Fruit fly (Drosophila melanogaster) whole organism, prepupa: ENCODE results near the gene Ser7.
A peak's percentile ranks its signal among the peaks of the same experiment; 100 is the strongest.

Source experiments
- Blimp-1 ChIP-seq: fragments of 200-800 bp; sonication (Bioruptor generic); optimal IDR thresholded peaks from 3 replicates; lab custom pipeline; 2017; ENCODE audit warnings: missing biosample characterization, missing genetic modification characterization, mild to moderate bottlenecking, moderate library complexity, missing genetic modification reagents
- CG10631 ChIP-seq: fragments of 200-800 bp; sonication (Bioruptor generic); optimal IDR thresholded peaks from 2 replicates; lab custom pipeline; 2016; ENCODE audit warnings: missing biosample characterization, missing genetic modification characterization
- CG11294 ChIP-seq: fragments of 200-800 bp; sonication (Bioruptor generic); IDR thresholded peaks from 2 replicates; pipeline ENCODE4 v1.3.6; 2022; ENCODE audit warnings: missing biosample characterization, missing genetic modification characterization
- CG15336 ChIP-seq: fragments of 200-800 bp; sonication (Bioruptor generic); IDR thresholded peaks from 2 replicates; pipeline ENCODE4 v1.3.6; 2022; ENCODE audit warnings: missing biosample characterization, missing genetic modification characterization
- CG1621 ChIP-seq: fragments of 200-800 bp; sonication (Bioruptor generic); optimal IDR thresholded peaks from 3 replicates; lab custom pipeline; 2018; ENCODE audit warnings: missing biosample characterization, mild to moderate bottlenecking, missing genetic modification characterization
- CG3032 ChIP-seq: fragments of 200-800 bp; optimal IDR thresholded peaks from 2 replicates; lab custom pipeline; 2019; ENCODE audit warnings: missing biosample characterization, mild to moderate bottlenecking, missing genetic modification characterization, moderate library complexity
- CG31627 ChIP-seq: fragments of 200-800 bp; sonication (Bioruptor generic); optimal IDR thresholded peaks from 3 replicates; lab custom pipeline; 2016; ENCODE audit warnings: missing biosample characterization, missing genetic modification characterization
- CG34406 ChIP-seq: fragments of 200-800 bp; sonication (Bioruptor generic); optimal IDR thresholded peaks from 3 replicates; lab custom pipeline; 2016; ENCODE audit warnings: missing biosample characterization, missing genetic modification characterization
- CG3919 ChIP-seq: fragments of 200-800 bp; sonication (Bioruptor generic); optimal IDR thresholded peaks from 3 replicates; lab custom pipeline; 2016; ENCODE audit warnings: missing biosample characterization, missing genetic modification characterization
- CG4318 ChIP-seq: fragments of 200-800 bp; sonication (Bioruptor generic); optimal IDR thresholded peaks from 3 replicates; lab custom pipeline; 2017; ENCODE audit warnings: missing biosample characterization, mild to moderate bottlenecking, missing genetic modification characterization
- CG6276 ChIP-seq: fragments of 200-800 bp; sonication (Bioruptor generic); optimal IDR thresholded peaks from 2 replicates; lab custom pipeline; 2017; ENCODE audit warnings: missing biosample characterization, mild to moderate bottlenecking, missing genetic modification characterization
- CG6808 ChIP-seq: fragments of 200-800 bp; sonication (Bioruptor generic); optimal IDR thresholded peaks from 3 replicates; lab custom pipeline; 2017; ENCODE audit warnings: missing biosample characterization, missing genetic modification characterization, mild to moderate bottlenecking, moderate library complexity, missing genetic modification reagents
- CG6854 ChIP-seq: fragments of 200-800 bp; sonication (Bioruptor generic); optimal IDR thresholded peaks from 2 replicates; lab custom pipeline; 2017; ENCODE audit warnings: missing biosample characterization, mild to moderate bottlenecking, missing genetic modification characterization
- CG7368 ChIP-seq: fragments of 200-800 bp; sonication (Bioruptor generic); optimal IDR thresholded peaks from 3 replicates; lab custom pipeline; 2016; ENCODE audit warnings: missing biosample characterization, missing genetic modification characterization
- CG8319 ChIP-seq: fragments of 200-800 bp; sonication (Bioruptor generic); optimal IDR thresholded peaks from 3 replicates; lab custom pipeline; 2016; ENCODE audit warnings: missing biosample characterization, missing genetic modification characterization
- Eip78C ChIP-seq: fragments of 200-800 bp; sonication (Bioruptor generic); peaks from one replicate; lab custom pipeline; 2016; ENCODE audit warnings: missing biosample characterization, missing genetic modification characterization
- Ets96B ChIP-seq: fragments of 200-800 bp; optimal IDR thresholded peaks from 2 replicates; lab custom pipeline; 2019; ENCODE audit warnings: missing biosample characterization, mild to moderate bottlenecking, missing genetic modification characterization, moderate library complexity
- Gug ChIP-seq: fragments of 200-800 bp; sonication (Bioruptor generic); IDR thresholded peaks from 2 replicates; pipeline ENCODE4 v1.3.6; 2022; ENCODE audit warnings: missing biosample characterization, missing genetic modification characterization
- Lpt ChIP-seq: fragments of 200-800 bp; sonication (Bioruptor generic); optimal IDR thresholded peaks from 3 replicates; lab custom pipeline; 2016; ENCODE audit warnings: missing biosample characterization, missing genetic modification characterization
- OdsH ChIP-seq: fragments of 200-800 bp; sonication (Bioruptor generic); optimal IDR thresholded peaks from 3 replicates; lab custom pipeline; 2016; ENCODE audit warnings: missing biosample characterization, missing genetic modification characterization
- Sox15 ChIP-seq: fragments of 200-800 bp; sonication (Bioruptor generic); optimal IDR thresholded peaks from 3 replicates; lab custom pipeline; 2016; ENCODE audit warnings: missing biosample characterization, missing genetic modification characterization
- achi ChIP-seq: fragments of 200-800 bp; sonication (Bioruptor generic); optimal IDR thresholded peaks from 3 replicates; lab custom pipeline; 2016; ENCODE audit warnings: missing biosample characterization, missing genetic modification characterization
- dsx ChIP-seq: fragments of 200-800 bp; optimal IDR thresholded peaks from 3 replicates; lab custom pipeline; 2019; ENCODE audit warnings: missing biosample characterization, mild to moderate bottlenecking, missing genetic modification characterization, moderate library complexity; ENCODE audit not compliant: poor library complexity, severe bottlenecking
- eg ChIP-seq: fragments of 200-800 bp; sonication (Bioruptor generic); IDR thresholded peaks from 3 replicates; pipeline ENCODE4 v1.3.6; 2022; ENCODE audit warnings: missing biosample characterization, missing genetic modification characterization
- fd59A ChIP-seq: fragments of 200-800 bp; sonication (Bioruptor generic); optimal IDR thresholded peaks from 2 replicates; lab custom pipeline; 2017; ENCODE audit warnings: missing biosample characterization, mild to moderate bottlenecking, missing genetic modification characterization, missing genetic modification reagents
- lz ChIP-seq: fragments of 200-800 bp; sonication (Bioruptor generic); optimal IDR thresholded peaks from 3 replicates; lab custom pipeline; 2016; ENCODE audit warnings: missing biosample characterization, missing genetic modification characterization
- net ChIP-seq: fragments of 200-800 bp; sonication (Bioruptor generic); optimal IDR thresholded peaks from 3 replicates; lab custom pipeline; 2016; ENCODE audit warnings: missing biosample characterization, missing genetic modification characterization
- svp ChIP-seq: fragments of 200-800 bp; sonication (Bioruptor generic); peaks from one replicate; lab custom pipeline; 2016; ENCODE audit warnings: missing biosample characterization, missing genetic modification characterization
- vri ChIP-seq: fragments of 200-800 bp; sonication (Bioruptor generic); optimal IDR thresholded peaks from 3 replicates; lab custom pipeline; 2016; ENCODE audit warnings: missing biosample characterization, mild to moderate bottlenecking, missing genetic modification characterization

Ser7 gene

DNA sequence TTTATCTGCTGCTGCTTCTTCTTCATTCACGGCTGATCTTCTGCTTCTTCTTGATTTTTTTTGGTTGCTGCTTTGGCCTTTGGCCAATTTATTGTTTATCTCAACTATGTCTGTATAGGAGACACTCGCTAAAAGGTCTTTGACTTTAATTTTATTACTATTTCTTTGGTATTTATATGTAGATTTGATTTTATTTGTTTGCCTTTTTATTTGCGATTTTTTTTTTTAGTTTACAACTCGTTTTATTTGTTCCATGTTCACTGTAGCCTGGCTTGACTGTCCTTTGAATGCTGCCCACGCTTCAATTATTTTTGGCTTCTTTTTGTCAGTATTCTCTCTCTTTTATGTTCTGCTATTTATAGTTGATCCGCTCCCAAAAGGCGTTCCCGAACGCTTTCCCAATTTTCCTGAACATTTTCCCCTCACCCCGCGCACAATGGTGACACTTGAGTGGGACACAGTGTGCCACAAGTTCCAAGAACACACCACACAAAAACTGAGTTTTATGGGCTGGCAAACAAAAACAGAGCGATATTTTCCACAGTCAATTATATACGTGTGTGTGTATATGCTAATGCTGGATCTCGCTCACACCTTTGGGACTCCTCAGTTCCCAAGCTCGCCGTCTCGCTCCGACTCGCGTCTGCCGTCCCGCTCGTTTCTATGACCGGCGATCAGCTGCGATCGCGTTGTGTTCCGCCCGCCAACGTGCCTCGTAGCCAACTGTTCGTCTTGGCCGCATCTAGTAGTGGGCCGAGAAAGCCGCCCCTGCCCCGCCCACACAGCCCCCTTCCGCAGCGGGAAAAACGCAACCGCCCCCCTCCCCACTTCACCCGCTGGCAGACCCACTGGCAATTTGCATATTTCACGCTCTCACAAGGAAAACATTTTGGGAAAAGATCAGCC, 11.2 kb downstream of the Ser7 start, which contains the start of gene CG15247 (continued):
- TF ChIP-seq CG34406 (GFP tag; lab: Kevin White, UChicago) (no peak), CG11294 (GFP tag; lab: Robert Waterston, UW) (peak; percentile 55), CG10631 (GFP tag; lab: Kevin White, UChicago) (no peak), CG15336 (GFP tag; lab: Robert Waterston, UW) (peak; percentile 73), CG6808 (GFP tag; lab: Kevin White, UChicago) (no peak), CG8319 (GFP tag; lab: Kevin White, UChicago) (no peak), achi (GFP tag; lab: Kevin White, UChicago) (no peak), OdsH (GFP tag; lab: Kevin White, UChicago) (peak; percentile 12), lz (peak; percentile 2), CG4318 (no peak), net (GFP tag; lab: Kevin White, UChicago) (no peak), vri (no peak), Ets96B (tag; lab: Kevin White, UChicago) (no peak), CG7368 (GFP tag; lab: Kevin White, UChicago) (no peak), fd59A (no peak), Gug (GFP tag; lab: Robert Waterston, UW) (peak; percentile 22; the same call in 1 of the 2 replicates), CG3032 (no peak), dsx (GFP tag; lab: Kevin White, UChicago) (no peak), Eip78C (GFP tag; lab: Kevin White, UChicago) (peak; percentile 66)

DNA sequence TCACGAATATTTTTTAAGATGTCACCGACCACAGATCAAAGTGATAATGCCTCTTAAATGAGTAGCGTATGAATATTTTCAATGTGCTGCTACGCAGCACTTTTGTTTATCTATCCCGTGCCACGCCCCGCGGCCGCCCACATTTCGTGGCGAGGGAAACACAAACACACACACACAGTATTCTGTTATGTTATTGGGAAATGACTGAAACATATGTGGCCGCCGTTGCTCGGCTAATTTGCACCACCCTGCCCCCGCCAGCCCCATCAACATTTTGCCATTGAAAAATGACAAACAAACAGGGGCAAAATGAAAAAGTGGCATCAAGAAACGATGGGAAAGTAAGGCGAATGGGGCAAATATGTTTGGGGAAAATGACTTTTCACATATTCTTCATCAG, 12.2 kb downstream of the Ser7 start:
- TF ChIP-seq Sox15 (GFP tag; lab: Kevin White, UChicago), result no peak
- TF ChIP-seq svp (GFP tag; lab: Kevin White, UChicago), result peak; percentile 40

DNA sequence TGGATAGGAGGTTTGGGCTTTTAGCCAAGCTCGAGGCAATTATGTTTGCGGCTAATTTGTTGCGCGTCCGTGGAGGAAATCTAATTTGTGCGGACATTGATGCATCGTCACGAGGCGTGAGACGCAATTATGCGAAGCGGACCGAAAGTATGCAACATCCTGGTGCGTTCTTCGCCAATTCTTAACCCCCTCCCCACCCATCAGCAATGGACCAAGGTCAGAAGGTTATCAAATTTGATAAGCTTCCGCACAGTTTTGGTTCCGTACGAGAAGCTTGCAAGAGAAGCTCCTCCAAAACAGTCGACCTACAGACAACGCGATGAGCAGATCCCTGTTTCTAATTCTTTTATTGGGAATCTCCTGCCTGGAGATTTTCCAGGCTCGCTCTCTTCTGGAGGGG, 13.1 kb downstream of the Ser7 start, which contains the start of gene CG1468:
Gene CG1468, plus strand, starts transcription at position 298 of the 400 bp plus-strand sequence.
- TF ChIP-seq svp (GFP tag; lab: Kevin White, UChicago) (peak; percentile 100), Eip78C (GFP tag; lab: Kevin White, UChicago) (peak; percentile 57), CG3032 (no peak)

dm6 chrX:9879570-9879969, 14.5 kb downstream of the Ser7 start, which contains the start of gene CG9686:
Gene CG9686, plus strand, starts transcription at chrX:9879870.
- peak; percentile 89 for TF ChIP-seq svp (GFP tag; lab: Kevin White, UChicago)
- peak; percentile 5 for TF ChIP-seq Eip78C (GFP tag; lab: Kevin White, UChicago)
- TF ChIP-seq CG1621 (tag; lab: Kevin White, UChicago), result no peak
- TF ChIP-seq, all 60 proteins: peak for 2

dm6 chrX:9881746-9882145, 16.7 kb downstream of the Ser7 start, which contains the start of gene CG9689:
Gene CG9689, plus strand, starts transcription at chrX:9881953.
- TF ChIP-seq Gug (GFP tag; lab: Robert Waterston, UW) (no peak), CG6854 (GFP tag; lab: Kevin White, UChicago) (peak; percentile 1), CG15336 (GFP tag; lab: Robert Waterston, UW) (peak; percentile 15; the same call in 1 of the 2 replicates), Lpt (peak; percentile 36), CG1621 (tag; lab: Kevin White, UChicago) (peak; percentile 24), Eip78C (GFP tag; lab: Kevin White, UChicago) (peak; percentile 73), eg (GFP tag; lab: Robert Waterston, UW) (0 out of 3 replicates have a peak, but pooled peaks have one; percentile 20), CG3919 (GFP tag; lab: Kevin White, UChicago) (peak; percentile 9), net (GFP tag; lab: Kevin White, UChicago) (no peak), CG31627 (GFP tag; lab: Kevin White, UChicago) (no peak)

DNA sequence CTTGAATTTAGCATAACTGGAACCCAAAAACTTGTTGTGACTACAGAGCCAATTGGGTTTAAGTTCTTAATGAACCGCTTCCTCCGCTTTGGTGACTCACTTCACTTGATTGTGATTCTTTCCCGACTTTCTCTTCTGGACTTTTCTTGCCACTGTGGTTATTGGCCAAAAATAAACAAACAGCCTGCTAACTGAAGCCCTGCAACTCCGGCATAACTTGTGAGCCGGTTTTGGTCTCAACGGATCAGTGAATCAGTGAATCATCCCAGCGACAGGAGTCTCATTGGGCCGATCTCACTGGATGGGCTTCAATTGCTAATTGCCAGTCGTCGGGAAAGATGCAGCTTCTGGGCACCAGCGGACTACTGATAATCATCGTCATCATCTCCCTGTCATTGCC, 17.9 kb downstream of the Ser7 start:
- TF ChIP-seq svp (GFP tag; lab: Kevin White, UChicago) (peak; percentile 53), CG6276 (GFP tag; lab: Kevin White, UChicago) (no peak), Blimp-1 (GFP tag; lab: Kevin White, UChicago) (peak; percentile 63), CG6854 (GFP tag; lab: Kevin White, UChicago) (peak; percentile 32)
